Fruit fly (Drosophila melanogaster): ENCODE results near the gene CG42505.
A peak's percentile ranks its signal among the peaks of the same experiment; 100 is the strongest.

Gene CG42505

dm6 chr3R:12078961-12079360 is 47.4 kb upstream of the CG42505 start (continued):
- no peak for TF ChIP-seq pho (GFP tag; optimal IDR thresholded peaks at IDR 0.05)
- TF ChIP-seq Ets65A (GFP tag), result peak; percentile 30
- TF ChIP-seq CG15269 (tag; optimal IDR thresholded peaks at IDR 0.05), result peak; percentile 85
- no peak for TF ChIP-seq Nf-YB (GFP tag; optimal IDR thresholded peaks at IDR 0.05)
- TF ChIP-seq CG4730 (GFP tag; IDR thresholded peaks at IDR 0.05), result peak; percentile 60
- TF ChIP-seq CG2199 (GFP tag; IDR thresholded peaks at IDR 0.05), result no peak
- TF ChIP-seq PHDP (tag; optimal IDR thresholded peaks at IDR 0.05), result no peak
- TF ChIP-seq pnt (GFP tag; optimal IDR thresholded peaks at IDR 0.05), result no peak
- peak; percentile 1 for TF ChIP-seq fd64A (GFP tag; optimal IDR thresholded peaks at IDR 0.05)
- no peak for TF ChIP-seq CG12071 (GFP tag; optimal IDR thresholded peaks at IDR 0.05)
- TF ChIP-seq CG18476 (GFP tag; optimal IDR thresholded peaks at IDR 0.05), result no peak
- TF ChIP-seq HLH4C (GFP tag; IDR thresholded peaks at IDR 0.05; ENCODE audit: partially characterized antibody), result no peak
- TF ChIP-seq CG17186 (GFP tag; optimal IDR thresholded peaks at IDR 0.05), result no peak
- 0 out of 3 replicates have a peak, but pooled peaks have one; percentile 10 for TF ChIP-seq jigr1 (GFP tag; IDR thresholded peaks at IDR 0.05)
- peak; percentile 57; the same call in 1 of the 2 replicates for TF ChIP-seq al (GFP tag; IDR thresholded peaks at IDR 0.05)
- TF ChIP-seq Ptx1 (GFP tag; IDR thresholded peaks at IDR 0.05), result peak; percentile 86
- peak; percentile 85 for TF ChIP-seq Sox102F (GFP tag; optimal IDR thresholded peaks at IDR 0.05)
- peak; percentile 83 for TF ChIP-seq Ada2b (GFP tag; IDR thresholded peaks at IDR 0.05)
- TF ChIP-seq YL-1 (GFP tag; optimal IDR thresholded peaks at IDR 0.05), result no peak
- TF ChIP-seq CG6254 (GFP tag; optimal IDR thresholded peaks at IDR 0.05), result peak; percentile 32
- TF ChIP-seq her (GFP tag; optimal IDR thresholded peaks at IDR 0.05), result no peak
- TF ChIP-seq otp (GFP tag; IDR thresholded peaks at IDR 0.05), result peak; percentile 69; the same call in 2 of the 3 replicates
- peak; percentile 39 for TF ChIP-seq schlank (tag; optimal IDR thresholded peaks at IDR 0.05)
- peak; percentile 62 for TF ChIP-seq wor (GFP tag; IDR thresholded peaks at IDR 0.05)
- TF ChIP-seq CG30403 (GFP tag; optimal IDR thresholded peaks at IDR 0.05), result peak; percentile 52
- no peak for TF ChIP-seq Dll (GFP tag; IDR thresholded peaks at IDR 0.05; ENCODE audit: partially characterized antibody)
- TF ChIP-seq Hr51 (GFP tag; optimal IDR thresholded peaks at IDR 0.05), result peak in 1 of 2 experiments; percentile 82
- peak; percentile 51 for TF ChIP-seq org-1 (GFP tag; optimal IDR thresholded peaks at IDR 0.05)
- TF ChIP-seq sna (GFP tag; IDR thresholded peaks at IDR 0.05; ENCODE audit: partially characterized antibody), result no peak
- peak; percentile 59 for TF ChIP-seq Rx (GFP tag; IDR thresholded peaks at IDR 0.05)
- no peak for TF ChIP-seq vnd (GFP tag; IDR thresholded peaks at IDR 0.05; ENCODE audit: partially characterized antibody)
- peak; percentile 55 for TF ChIP-seq sens (GFP tag)
- peak; percentile 79 for TF ChIP-seq ATbp (GFP tag; optimal IDR thresholded peaks at IDR 0.05)
- no peak for TF ChIP-seq CG12769 (tag; optimal IDR thresholded peaks at IDR 0.05)
- no peak for TF ChIP-seq sim (GFP tag; IDR thresholded peaks at IDR 0.05)
- TF ChIP-seq CG7372 (GFP tag; IDR thresholded peaks at IDR 0.05), result peak; percentile 78
- peak; percentile 77 for TF ChIP-seq CG12659 (GFP tag; optimal IDR thresholded peaks at IDR 0.05)
- no peak for TF ChIP-seq CG13123 (GFP tag; optimal IDR thresholded peaks at IDR 0.05)
- TF ChIP-seq HmgD (GFP tag; optimal IDR thresholded peaks at IDR 0.05), result no peak
- TF ChIP-seq CG13624 (GFP tag; optimal IDR thresholded peaks at IDR 0.05), result no peak
- TF ChIP-seq ase (GFP tag; IDR thresholded peaks at IDR 0.05), result peak; percentile 76
- TF ChIP-seq ranshi (GFP tag; IDR thresholded peaks at IDR 0.05), result peak; percentile 87
- peak; percentile 81 for TF ChIP-seq CG11085 (GFP tag; IDR thresholded peaks at IDR 0.05)
- TF ChIP-seq lmd (GFP tag; IDR thresholded peaks at IDR 0.05), result peak; percentile 82
- peak; percentile 53 for TF ChIP-seq tin (GFP tag; optimal IDR thresholded peaks at IDR 0.05)
- TF ChIP-seq Ets97D (GFP tag; optimal IDR thresholded peaks at IDR 0.05), result no peak
- no peak for TF ChIP-seq Hr39 (optimal IDR thresholded peaks at IDR 0.05)
- peak; percentile 49; the same call in 1 of the 2 replicates for TF ChIP-seq klu (GFP tag; IDR thresholded peaks at IDR 0.05)
- TF ChIP-seq oc (tag; optimal IDR thresholded peaks at IDR 0.05), result no peak
- TF ChIP-seq CG3281 (GFP tag; optimal IDR thresholded peaks at IDR 0.05), result peak; percentile 83
- no peak for TF ChIP-seq mld (GFP tag; IDR thresholded peaks at IDR 0.05; ENCODE audit: partially characterized antibody)
- TF ChIP-seq Bteb2 (GFP tag; optimal IDR thresholded peaks at IDR 0.05), result no peak

Data from whole organism, embryonic.